Fruit fly (Drosophila melanogaster): Measurements from ENCODE around the gene Snmp1.

The Snmp1 gene

DNA sequence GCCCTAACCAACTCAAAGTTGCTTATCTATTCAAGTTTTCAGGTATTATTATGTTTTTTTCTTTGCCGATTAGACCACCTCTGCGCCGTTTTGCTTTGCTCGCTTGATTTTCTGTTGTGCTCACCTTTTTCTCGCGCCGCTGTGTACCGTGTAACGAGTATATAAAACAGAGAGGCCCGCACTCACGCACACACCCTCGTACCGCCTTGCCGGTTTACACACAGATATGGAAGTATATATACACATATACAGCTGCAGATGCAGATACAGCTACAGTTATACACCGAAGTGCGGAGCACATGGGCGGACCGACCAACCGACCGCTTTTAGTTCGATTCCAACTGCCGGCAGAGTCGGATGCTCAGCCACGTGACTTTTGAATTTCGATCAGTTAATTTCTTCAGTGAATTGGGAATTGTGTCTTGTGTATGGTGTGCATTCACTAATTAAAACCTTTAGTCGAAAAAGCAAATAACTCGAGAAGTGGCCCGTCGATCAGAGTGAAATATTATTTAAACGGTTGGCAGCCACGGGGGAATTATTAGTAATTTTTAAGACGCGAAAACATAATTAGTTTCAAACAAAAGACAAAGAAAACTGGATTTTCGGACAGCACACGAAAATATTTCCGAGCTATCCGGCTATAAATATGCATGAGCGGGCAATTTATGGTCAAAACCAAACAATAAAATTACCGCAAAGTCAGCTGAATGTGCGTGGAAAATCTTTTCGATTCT, 20.7 kb upstream of the Snmp1 start (continued):
- TF ChIP-seq CG8388 (GFP tag; optimal IDR thresholded peaks at IDR 0.05) (peak; percentile 25), CG14050 (GFP tag; IDR thresholded peaks at IDR 0.05) (no peak), CG12104 (GFP tag; optimal IDR thresholded peaks at IDR 0.05) (no peak), kay (GFP tag; optimal IDR thresholded peaks at IDR 0.05) (no peak), cwo (GFP tag; optimal IDR thresholded peaks at IDR 0.05) (peak; percentile 91), CG7745 (tag; optimal IDR thresholded peaks at IDR 0.05) (peak; percentile 13), sqz (GFP tag; optimal IDR thresholded peaks at IDR 0.05) (peak; percentile 84), hkb (optimal IDR thresholded peaks at IDR 0.05) (no peak), hkb (GFP tag; IDR thresholded peaks at IDR 0.05) (peak; percentile 61), gce (GFP tag; IDR thresholded peaks at IDR 0.05) (0 out of 3 replicates have a peak, but pooled peaks have one; percentile 31), MTF-1 (GFP tag; optimal IDR thresholded peaks at IDR 0.05; ENCODE audit: borderline replicate concordance) (peak; percentile 73), cg (GFP tag; optimal IDR thresholded peaks at IDR 0.05) (peak; percentile 100), oc (tag; optimal IDR thresholded peaks at IDR 0.05) (peak; percentile 54), Meics (GFP tag; optimal IDR thresholded peaks at IDR 0.05) (peak; percentile 2), z (GFP tag; IDR thresholded peaks at IDR 0.05) (0 out of 3 replicates have a peak, but pooled peaks have one; percentile 22), Jarid2 (GFP tag; optimal IDR thresholded peaks at IDR 0.05) (peak; percentile 98), CG17829 (tag; optimal IDR thresholded peaks at IDR 0.05) (peak; percentile 17), Side (GFP tag; optimal IDR thresholded peaks at IDR 0.05) (peak; percentile 61), CG8290 (GFP tag; optimal IDR thresholded peaks at IDR 0.05) (no peak), CG8290 (tag; optimal IDR thresholded peaks at IDR 0.05) (peak; percentile 6 to 90), Dll (GFP tag; IDR thresholded peaks at IDR 0.05; ENCODE audit: partially characterized antibody) (no peak; the same call in 3 of the 4 replicates), tna (GFP tag; IDR thresholded peaks at IDR 0.05; ENCODE audit: partially characterized antibody) (peak; percentile 56; the same call in 1 of the 2 replicates), CG12155 (GFP tag; optimal IDR thresholded peaks at IDR 0.05) (peak; percentile 34), Sin3A (optimal IDR thresholded peaks at IDR 0.05) (no peak), fd64A (GFP tag; optimal IDR thresholded peaks at IDR 0.05) (peak; percentile 32), grn (GFP tag; optimal IDR thresholded peaks at IDR 0.05) (peak; percentile 22), CG15073 (GFP tag; optimal IDR thresholded peaks at IDR 0.05) (no peak), pfk (GFP tag; optimal IDR thresholded peaks at IDR 0.05) (peak; percentile 63), CG3281 (GFP tag; optimal IDR thresholded peaks at IDR 0.05) (peak; percentile 31), Dp (GFP tag; optimal IDR thresholded peaks at IDR 0.05) (peak; percentile 4), caup (GFP tag; optimal IDR thresholded peaks at IDR 0.05; ENCODE audit: severe bottlenecking) (peak; percentile 74), CG43689 (GFP tag; IDR thresholded peaks at IDR 0.05) (no peak), mirr (GFP tag; optimal IDR thresholded peaks at IDR 0.05) (peak; percentile 90), maf-S (GFP tag; optimal IDR thresholded peaks at IDR 0.05) (no peak), B-H2 (GFP tag; optimal IDR thresholded peaks at IDR 0.05) (peak; percentile 45), CG6765 (GFP tag; optimal IDR thresholded peaks at IDR 0.05) (peak; percentile 62), CG16863 (GFP tag; optimal IDR thresholded peaks at IDR 0.05) (no peak), sd (tag; optimal IDR thresholded peaks at IDR 0.05) (peak; percentile 74), Med (GFP tag) (peak; percentile 93), twi (tag; optimal IDR thresholded peaks at IDR 0.05) (peak; percentile 43), Xrp1 (GFP tag; IDR thresholded peaks at IDR 0.05) (0 out of 2 replicates have a peak, but pooled peaks have one; percentile 20), nom (GFP tag; optimal IDR thresholded peaks at IDR 0.05) (peak; percentile 82), CG12769 (tag; optimal IDR thresholded peaks at IDR 0.05) (peak; percentile 85), NK7.1 (GFP tag; optimal IDR thresholded peaks at IDR 0.05) (peak; percentile 18), sr (GFP tag; IDR thresholded peaks at IDR 0.05) (peak; percentile 74; the same call in 2 of the 3 replicates), Fer1 (GFP tag; optimal IDR thresholded peaks at IDR 0.05) (peak; percentile 78), CG7271 (tag; optimal IDR thresholded peaks at IDR 0.05) (peak; percentile 32), row (GFP tag; IDR thresholded peaks at IDR 0.05) (no peak; the same call in 1 of the 3 replicates), CG12071 (GFP tag; optimal IDR thresholded peaks at IDR 0.05) (peak; percentile 70)
